Fruit fly (Drosophila melanogaster) whole organism, embryonic: ENCODE measurements around the gene Acp29AB.
A peak's percentile ranks its signal among the peaks of the same experiment; 100 is the strongest.

Experiments
- Aef1 ChIP-seq: fragments of 200-800 bp; sonication (Bioruptor generic); IDR thresholded peaks from 3 replicates; pipeline ENCODE4 v1.3.6; 2022; ENCODE audit warnings: missing biosample characterization, missing genetic modification characterization
- Asciz ChIP-seq: fragments of 200-800 bp; sonication (Bioruptor generic); optimal IDR thresholded peaks from 2 replicates; lab custom pipeline; 2017; ENCODE audit warnings: missing biosample characterization, mild to moderate bottlenecking, missing genetic modification characterization, missing genetic modification reagents
- CG10147 ChIP-seq: fragments of 200-800 bp; sonication (Bioruptor generic); optimal IDR thresholded peaks from 2 replicates; lab custom pipeline; 2019; ENCODE audit warnings: missing biosample characterization, mild to moderate bottlenecking, missing genetic modification characterization, moderate library complexity
- CG10462 ChIP-seq: fragments of 200-800 bp; sonication (Bioruptor generic); optimal IDR thresholded peaks from 2 replicates; lab custom pipeline; 2016; ENCODE audit warnings: missing biosample characterization, missing genetic modification characterization
- CG10543 ChIP-seq: fragments of 200-800 bp; sonication (Bioruptor generic); optimal IDR thresholded peaks from 3 replicates; lab custom pipeline; 2017; ENCODE audit warnings: missing biosample characterization, mild to moderate bottlenecking, missing genetic modification characterization, moderate library complexity
- CG10959 ChIP-seq: fragments of 200-800 bp; sonication (Bioruptor generic); IDR thresholded peaks from 2 replicates; pipeline ENCODE4 v1.3.6; 2022; ENCODE audit warnings: missing biosample characterization, missing genetic modification characterization
- CG10979 ChIP-seq: fragments of 200-800 bp; sonication (Bioruptor generic); optimal IDR thresholded peaks from 2 replicates; lab custom pipeline; 2018; ENCODE audit warnings: missing biosample characterization, mild to moderate bottlenecking, missing genetic modification characterization, moderate library complexity
- CG11247 ChIP-seq: fragments of 200-800 bp; sonication (Bioruptor generic); IDR thresholded peaks from 2 replicates; pipeline ENCODE4 v1.3.6; 2022; ENCODE audit warnings: missing biosample characterization, missing genetic modification characterization
- CG11560 ChIP-seq: fragments of 200-800 bp; sonication (Bioruptor generic); IDR thresholded peaks from 3 replicates; pipeline ENCODE4 v1.3.6; 2022; ENCODE audit warnings: missing biosample characterization, missing genetic modification characterization
- CG1233 ChIP-seq: fragments of 200-800 bp; sonication (Bioruptor generic); optimal IDR thresholded peaks from 4 replicates; lab custom pipeline; 2018; ENCODE audit warnings: missing biosample characterization, mild to moderate bottlenecking, missing genetic modification characterization
- CG14860 ChIP-seq: fragments of 200-800 bp; sonication (Bioruptor generic); IDR thresholded peaks from 3 replicates; pipeline ENCODE4 v1.3.6; 2022; ENCODE audit warnings: missing biosample characterization, missing genetic modification characterization; ENCODE audit not compliant: partially characterized antibody
- CG1602 ChIP-seq: fragments of 200-800 bp; sonication (Bioruptor generic); optimal IDR thresholded peaks from 3 replicates; lab custom pipeline; 2016; ENCODE audit warnings: missing biosample characterization, missing genetic modification characterization
- CG2678 ChIP-seq: fragments of 200-800 bp; sonication (Bioruptor generic); optimal IDR thresholded peaks from 3 replicates; lab custom pipeline; 2019; ENCODE audit warnings: missing biosample characterization, mild to moderate bottlenecking, missing genetic modification characterization, moderate library complexity
- CG30431 ChIP-seq: fragments of 200-800 bp; sonication (Bioruptor generic); optimal IDR thresholded peaks from 2 replicates; lab custom pipeline; 2017; ENCODE audit warnings: missing biosample characterization, missing genetic modification characterization
- CG32532 ChIP-seq: fragments of 200-800 bp; sonication (Bioruptor generic); IDR thresholded peaks from 2 replicates; pipeline ENCODE4 v1.3.6; 2022; ENCODE audit warnings: missing biosample characterization, missing genetic modification characterization
- CG4282 ChIP-seq: fragments of 200-800 bp; sonication (Bioruptor generic); optimal IDR thresholded peaks from 2 replicates; lab custom pipeline; 2016; ENCODE audit warnings: missing biosample characterization, missing genetic modification characterization
- CG4424 ChIP-seq: fragments of 200-800 bp; sonication (Bioruptor generic); optimal IDR thresholded peaks from 3 replicates; lab custom pipeline; 2016; ENCODE audit warnings: missing biosample characterization, missing genetic modification characterization
- CG7963 ChIP-seq: fragments of 200-800 bp; sonication (Bioruptor generic); IDR thresholded peaks from 3 replicates; pipeline ENCODE4 v1.3.6; 2022; ENCODE audit warnings: missing biosample characterization, missing genetic modification characterization; ENCODE audit not compliant: partially characterized antibody
- CG9609 ChIP-seq: fragments of 200-800 bp; sonication (Bioruptor generic); optimal IDR thresholded peaks from 3 replicates; lab custom pipeline; 2016; ENCODE audit warnings: missing biosample characterization, missing genetic modification characterization
- CG9932 ChIP-seq: fragments of 200-800 bp; sonication (Bioruptor generic); IDR thresholded peaks from 2 replicates; pipeline ENCODE4 v1.3.6; 2022; ENCODE audit warnings: missing biosample characterization, missing genetic modification characterization
- CHES-1-like ChIP-seq: fragments of 200-800 bp; sonication (Bioruptor generic); optimal IDR thresholded peaks from 2 replicates; lab custom pipeline; 2016; ENCODE audit warnings: missing biosample characterization, missing genetic modification characterization
- CrebB ChIP-seq: fragments of 200-800 bp; sonication (Bioruptor generic); optimal IDR thresholded peaks from 3 replicates; lab custom pipeline; 2018; ENCODE audit warnings: missing biosample characterization, mild to moderate bottlenecking, missing genetic modification characterization
- Dad ChIP-seq: fragments of 200-800 bp; sonication (Bioruptor generic); optimal IDR thresholded peaks from 3 replicates; lab custom pipeline; 2016; ENCODE audit warnings: missing biosample characterization, missing genetic modification characterization
- Ets97D ChIP-seq: fragments of 200-800 bp; sonication (Bioruptor generic); optimal IDR thresholded peaks from 3 replicates; lab custom pipeline; 2016; ENCODE audit warnings: missing biosample characterization, missing genetic modification characterization
- Fer3 ChIP-seq: fragments of 200-800 bp; sonication (Bioruptor generic); optimal IDR thresholded peaks from 2 replicates; lab custom pipeline; 2018; ENCODE audit warnings: missing biosample characterization, mild to moderate bottlenecking, missing genetic modification characterization, moderate library complexity
- Gug ChIP-seq: fragments of 200-800 bp; sonication (Bioruptor generic); IDR thresholded peaks from 4 replicates; pipeline ENCODE4 v1.3.6; 2022; ENCODE audit warnings: missing biosample characterization, missing genetic modification characterization
- Rx ChIP-seq: fragments of 200-800 bp; sonication (Bioruptor generic); IDR thresholded peaks from 2 replicates; pipeline ENCODE4 v1.3.6; 2022; ENCODE audit warnings: missing biosample characterization, missing genetic modification characterization
- ab ChIP-seq: fragments of 200-800 bp; sonication (Bioruptor generic); optimal IDR thresholded peaks from 2 replicates; lab custom pipeline; 2016; ENCODE audit warnings: missing biosample characterization, missing genetic modification characterization
- ato ChIP-seq: fragments of 200-800 bp; sonication (Bioruptor generic); IDR thresholded peaks from 2 replicates; pipeline ENCODE4 v1.3.6; 2022; ENCODE audit warnings: missing biosample characterization, missing genetic modification characterization; ENCODE audit not compliant: partially characterized antibody
- bcd ChIP-seq: fragments of 200-800 bp; sonication (Bioruptor generic); optimal IDR thresholded peaks from 2 replicates; lab custom pipeline; 2017; ENCODE audit warnings: missing biosample characterization, mild to moderate bottlenecking, missing genetic modification characterization
- cas ChIP-seq: fragments of 200-800 bp; sonication (Bioruptor generic); IDR thresholded peaks from 2 replicates; pipeline ENCODE4 v1.3.6; 2022; ENCODE audit warnings: missing biosample characterization, missing genetic modification characterization
- ci ChIP-seq: fragments of 200-800 bp; sonication (Bioruptor generic); IDR thresholded peaks from 3 replicates; pipeline ENCODE4 v1.3.6; 2022; ENCODE audit warnings: missing biosample characterization, missing genetic modification characterization
- dimm ChIP-seq: fragments of 200-800 bp; sonication (Bioruptor generic); IDR thresholded peaks from 2 replicates; pipeline ENCODE4 v1.3.6; 2022; ENCODE audit warnings: missing biosample characterization, missing genetic modification characterization
- dmrt99B ChIP-seq: fragments of 200-800 bp; sonication (Bioruptor generic); optimal IDR thresholded peaks from 2 replicates; lab custom pipeline; 2018; ENCODE audit warnings: missing biosample characterization, mild to moderate bottlenecking, missing genetic modification characterization, moderate library complexity
- ems ChIP-seq: fragments of 200-800 bp; sonication (Bioruptor generic); optimal IDR thresholded peaks from 3 replicates; lab custom pipeline; 2016; ENCODE audit warnings: missing biosample characterization, missing genetic modification characterization
- fd3F ChIP-seq: fragments of 200-800 bp; sonication (Bioruptor generic); optimal IDR thresholded peaks from 2 replicates; lab custom pipeline; 2018; ENCODE audit warnings: missing biosample characterization, mild to moderate bottlenecking, missing genetic modification characterization, moderate library complexity
- fd96Cb ChIP-seq: fragments of 200-800 bp; sonication (Bioruptor generic); optimal IDR thresholded peaks from 2 replicates; lab custom pipeline; 2018; ENCODE audit warnings: missing biosample characterization, mild to moderate bottlenecking, missing genetic modification characterization, moderate library complexity
- gce ChIP-seq: fragments of 200-800 bp; sonication (Bioruptor generic); IDR thresholded peaks from 3 replicates; pipeline ENCODE4 v1.3.6; 2022; ENCODE audit warnings: missing biosample characterization, missing genetic modification characterization
- h ChIP-seq: fragments of >200 bp; optimal IDR thresholded peaks from 2 replicates; lab custom pipeline; 2017
- lbe ChIP-seq: fragments of 200-800 bp; sonication (Bioruptor generic); optimal IDR thresholded peaks from 2 replicates; lab custom pipeline; 2016; ENCODE audit warnings: missing biosample characterization, mild to moderate bottlenecking, missing genetic modification characterization
- lola ChIP-seq, 3 experiments: fragments of >200 bp in 2 of 3; fragments of 200-800 bp in 1 of 3; sonication (Bioruptor generic) in 1 of 3; optimal IDR thresholded peaks; 2 replicates each; lab custom pipeline; 2017 to 2019; ENCODE audit warnings: missing biosample characterization in 3 of 3, missing genetic modification characterization in 3 of 3, mild to moderate bottlenecking in 1 of 3, moderate library complexity in 1 of 3
- org-1 ChIP-seq: fragments of 200-800 bp; sonication (Bioruptor generic); optimal IDR thresholded peaks from 2 replicates; lab custom pipeline; 2017; ENCODE audit warnings: missing biosample characterization, missing genetic modification characterization
- pros ChIP-seq: fragments of 200-800 bp; sonication (Bioruptor generic); optimal IDR thresholded peaks from 3 replicates; lab custom pipeline; 2019; ENCODE audit warnings: missing biosample characterization, mild to moderate bottlenecking, missing genetic modification characterization, moderate library complexity
- row ChIP-seq: fragments of 200-800 bp; sonication (Bioruptor generic); IDR thresholded peaks from 3 replicates; pipeline ENCODE4 v1.3.6; 2022; ENCODE audit warnings: missing biosample characterization, missing genetic modification characterization
- salm ChIP-seq: fragments of 200-800 bp; sonication (Bioruptor generic); optimal IDR thresholded peaks from 2 replicates; lab custom pipeline; 2018; ENCODE audit warnings: missing biosample characterization, mild to moderate bottlenecking, missing genetic modification characterization
- schlank ChIP-seq: fragments of 200-800 bp; sonication (Bioruptor generic); optimal IDR thresholded peaks from 2 replicates; lab custom pipeline; 2018; ENCODE audit warnings: missing biosample characterization, mild to moderate bottlenecking, missing genetic modification characterization
- stc ChIP-seq: fragments of 200-800 bp; sonication (Bioruptor generic); IDR thresholded peaks from 2 replicates; pipeline ENCODE4 v1.3.6; 2022; ENCODE audit warnings: missing biosample characterization, missing genetic modification characterization
- tap ChIP-seq: fragments of 200-800 bp; optimal IDR thresholded peaks from 3 replicates; lab custom pipeline; 2019; ENCODE audit warnings: missing biosample characterization, mild to moderate bottlenecking, missing genetic modification characterization, moderate library complexity
- tup ChIP-seq: fragments of 200-800 bp; sonication (Bioruptor generic); optimal IDR thresholded peaks from 2 replicates; lab custom pipeline; 2016; ENCODE audit warnings: missing biosample characterization, mild to moderate bottlenecking, missing genetic modification characterization, moderate library complexity
- wek ChIP-seq: fragments of 200-800 bp; sonication (Bioruptor generic); optimal IDR thresholded peaks from 3 replicates; lab custom pipeline; 2018; ENCODE audit warnings: missing biosample characterization, mild to moderate bottlenecking, missing genetic modification characterization, moderate library complexity

Acp29AB gene

dm6 chr2L:8361204-8361952 lies 31.6 kb downstream of the Acp29AB start (continued):
- TF ChIP-seq pros: peak; percentile 51
- TF ChIP-seq ems (GFP tag; lab: Kevin White, UChicago): no peak
- TF ChIP-seq CG32532: peak; percentile 28; the same call in 1 of the 2 replicates
- no peak for TF ChIP-seq schlank
- no peak for TF ChIP-seq CG10462 (GFP tag; lab: Kevin White, UChicago)
- TF ChIP-seq dmrt99B (tag; lab: Kevin White, UChicago): peak; percentile 55
- TF ChIP-seq fd96Cb (tag; lab: Kevin White, UChicago): peak; percentile 27
- peak; percentile 19 for TF ChIP-seq Ets97D (GFP tag; lab: Kevin White, UChicago)
- TF ChIP-seq CrebB: no peak
- TF ChIP-seq gce (GFP tag; lab: Robert Waterston, UW): no peak
- TF ChIP-seq CG10147 (GFP tag; lab: Kevin White, UChicago): no peak
- peak; percentile 52 for TF ChIP-seq CG2678 (tag; lab: Kevin White, UChicago)
- TF ChIP-seq h: no peak
- TF ChIP-seq CG1233: no peak
- TF ChIP-seq tap (tag; lab: Kevin White, UChicago): no peak
- no peak for TF ChIP-seq CG10959
- no peak for TF ChIP-seq fd3F (GFP tag; lab: Kevin White, UChicago)
- no peak for TF ChIP-seq CG9932 (GFP tag; lab: Robert Waterston, UW)
- TF ChIP-seq CG10543 (GFP tag; lab: Kevin White, UChicago): no peak
- peak; percentile 41; the same call in 2 of the 3 replicates for TF ChIP-seq row
- TF ChIP-seq Aef1: no peak
- no peak for TF ChIP-seq CG11247 (GFP tag; lab: Robert Waterston, UW)
- TF ChIP-seq lola (GFP tag; optimal IDR thresholded peaks at IDR 0.05; lab: Kevin White, UChicago): no peak
- peak; percentile 19 for TF ChIP-seq CG1602 (GFP tag; lab: Kevin White, UChicago)
- no peak for TF ChIP-seq ab (GFP tag; lab: Kevin White, UChicago)
- TF ChIP-seq CHES-1-like (GFP tag; lab: Kevin White, UChicago): peak; percentile 10
- TF ChIP-seq org-1: peak; percentile 6
- TF ChIP-seq salm (tag; lab: Kevin White, UChicago): no peak
- TF ChIP-seq stc (GFP tag; lab: Robert Waterston, UW): no peak
- no peak for TF ChIP-seq tup (GFP tag; lab: Kevin White, UChicago)
- TF ChIP-seq ci: no peak
- TF ChIP-seq CG10979 (tag; lab: Kevin White, UChicago): peak; percentile 35
- no peak for TF ChIP-seq wek (GFP tag; lab: Kevin White, UChicago)
- no peak for TF ChIP-seq CG14860 (GFP tag; lab: Robert Waterston, UW)
- no peak for TF ChIP-seq dimm
- peak; percentile 16 for TF ChIP-seq Fer3
- TF ChIP-seq CG4282: no peak
- TF ChIP-seq CG30431 (GFP tag; lab: Kevin White, UChicago): no peak
- no peak for TF ChIP-seq Rx (GFP tag; lab: Robert Waterston, UW)
- TF ChIP-seq CG9609 (GFP tag; lab: Kevin White, UChicago): no peak
- no peak for TF ChIP-seq Asciz (GFP tag; lab: Kevin White, UChicago)
- no peak for TF ChIP-seq Gug
- TF ChIP-seq ato (GFP tag; lab: Robert Waterston, UW): no peak
- peak; percentile 26 for TF ChIP-seq lbe
- no peak for TF ChIP-seq CG7963 (GFP tag; lab: Robert Waterston, UW)
- TF ChIP-seq bcd: no peak
- no peak for TF ChIP-seq Dad (GFP tag; lab: Kevin White, UChicago)
- peak; percentile 14 for TF ChIP-seq CG4424 (GFP tag; lab: Kevin White, UChicago)
- TF ChIP-seq cas (GFP tag; lab: Robert Waterston, UW): no peak
- no peak for TF ChIP-seq CG11560
